Worm (Caenorhabditis elegans): ENCODE measurements around the gene col-17.

col-17 gene

ce11 chrII:4818780-4819179, 48.6 kb downstream of the col-17 start:
- TF ChIP-seq mab-5 (tag; optimal IDR thresholded peaks at IDR 0.05) (no peak), sem-2 (GFP tag; optimal IDR thresholded peaks at IDR 0.05) (no peak), unc-120 (tag; optimal IDR thresholded peaks at IDR 0.05; ENCODE audit: poor library complexity, severe bottlenecking) (no peak), bed-3 (GFP tag; optimal IDR thresholded peaks at IDR 0.05) (no peak)

Data from whole organism, mixed stage, embryonic.